Worm (Caenorhabditis elegans): ENCODE data around the gene C17H11.1.
"Not testable (repeated sequence)": the region's sequence is repeated elsewhere in the genome, so short reads cannot be mapped to it uniquely, and the experiment has no call there.

DNA sequence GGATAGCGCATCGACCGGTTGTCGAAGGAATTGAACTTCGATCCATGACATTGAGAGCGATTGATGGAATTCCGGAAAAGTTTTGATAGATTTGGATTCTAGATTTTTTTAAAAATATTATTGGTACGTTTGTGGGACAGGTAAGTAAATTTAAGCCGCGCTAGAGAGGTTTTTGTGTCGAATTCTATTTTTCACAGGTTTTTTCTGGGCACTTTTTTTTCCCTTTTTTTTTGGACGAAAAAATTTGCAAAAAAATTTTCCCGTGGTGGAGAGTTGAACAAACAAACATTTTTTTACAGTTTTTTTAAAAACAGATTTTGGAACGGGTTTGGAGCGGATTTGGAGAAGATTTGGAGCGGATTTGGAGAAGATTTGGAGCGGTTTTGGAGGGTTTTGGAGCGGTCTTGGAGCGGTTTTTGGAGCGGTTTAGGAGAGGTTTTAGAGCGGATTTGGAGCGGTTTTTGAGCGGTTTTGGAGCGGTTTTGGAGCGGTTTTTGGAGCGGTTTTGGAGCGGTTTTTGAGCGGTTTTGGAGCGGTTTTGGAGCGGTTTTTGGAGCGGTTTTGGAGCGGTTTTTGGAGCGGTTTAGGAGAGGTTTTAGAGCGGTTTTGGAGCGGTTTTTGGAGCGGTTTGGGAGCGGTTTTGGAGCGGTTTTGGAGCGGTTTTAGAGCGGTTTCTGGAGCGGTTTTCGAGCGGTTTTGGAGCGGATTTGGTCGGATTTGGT lies 8.0 kb downstream of the C17H11.1 start, which contains the start of gene C17H11.4:
- not testable (repeated sequence) for TF ChIP-seq zag-1 (tag; optimal IDR thresholded peaks at IDR 0.05); lin-39 (tag; optimal IDR thresholded peaks at IDR 0.05); nhr-6 (tag; optimal IDR thresholded peaks at IDR 0.05); snpc-4 (tag; optimal IDR thresholded peaks at IDR 0.05); elt-3 (tag; optimal IDR thresholded peaks at IDR 0.05); egl-27 (tag; optimal IDR thresholded peaks at IDR 0.05); unc-39 (tag; optimal IDR thresholded peaks at IDR 0.05); elt-1 (tag; optimal IDR thresholded peaks at IDR 0.05); nhr-12 (tag; optimal IDR thresholded peaks at IDR 0.05); nhr-237 (tag; optimal IDR thresholded peaks at IDR 0.05); Y55F3AM.14 (GFP tag; optimal IDR thresholded peaks at IDR 0.05); ztf-11 (tag; optimal IDR thresholded peaks at IDR 0.05)

Measured in whole organism, L2 larva.